Fruit fly (Drosophila melanogaster) whole organism, embryonic: ENCODE data around the gene CG6724.

Experiments
- CG11560 ChIP-seq: fragments of 200-800 bp; sonication (Bioruptor generic); IDR thresholded peaks from 3 replicates; pipeline ENCODE4 v1.3.6; 2022; ENCODE audit warnings: missing biosample characterization, missing genetic modification characterization
- CG12942 ChIP-seq: fragments of 200-800 bp; sonication (Bioruptor generic); optimal IDR thresholded peaks from 3 replicates; lab custom pipeline; 2016; ENCODE audit warnings: missing biosample characterization, missing genetic modification characterization
- CG13296 ChIP-seq: fragments of 200-800 bp; sonication (Bioruptor generic); optimal IDR thresholded peaks from 3 replicates; lab custom pipeline; 2018; ENCODE audit warnings: missing biosample characterization, mild to moderate bottlenecking, missing genetic modification characterization
- CG14965 ChIP-seq: fragments of 200-800 bp; sonication (Bioruptor generic); optimal IDR thresholded peaks from 2 replicates; lab custom pipeline; 2016; ENCODE audit warnings: missing biosample characterization, missing genetic modification characterization, borderline replicate concordance
- CG17385 ChIP-seq: fragments of 200-800 bp; sonication (Bioruptor generic); optimal IDR thresholded peaks from 3 replicates; lab custom pipeline; 2018; ENCODE audit warnings: missing biosample characterization, mild to moderate bottlenecking, missing genetic modification characterization
- CG17612 ChIP-seq: fragments of 200-800 bp; sonication (Bioruptor generic); IDR thresholded peaks from 2 replicates; pipeline ENCODE4 v1.3.6; 2022; ENCODE audit warnings: missing biosample characterization, missing genetic modification characterization
- CG18619 ChIP-seq: fragments of 200-800 bp; sonication (Bioruptor generic); optimal IDR thresholded peaks from 3 replicates; lab custom pipeline; 2017; ENCODE audit warnings: missing biosample characterization, mild to moderate bottlenecking, missing genetic modification characterization
- CG31224 ChIP-seq: fragments of 200-800 bp; sonication (Bioruptor generic); IDR thresholded peaks from 2 replicates; pipeline ENCODE4 v1.3.6; 2022; ENCODE audit warnings: missing biosample characterization, missing genetic modification characterization
- CG3995 ChIP-seq: fragments of 200-800 bp; sonication (Bioruptor generic); optimal IDR thresholded peaks from 3 replicates; lab custom pipeline; 2016; ENCODE audit warnings: missing biosample characterization, missing genetic modification characterization
- CG4730 ChIP-seq: fragments of 200-800 bp; sonication (Bioruptor generic); IDR thresholded peaks from 2 replicates; pipeline ENCODE4 v1.3.6; 2022; ENCODE audit warnings: missing biosample characterization, missing genetic modification characterization
- CG6791 ChIP-seq: fragments of 200-800 bp; sonication (Bioruptor generic); IDR thresholded peaks from 3 replicates; pipeline ENCODE4 v1.3.6; 2022; ENCODE audit warnings: missing biosample characterization, missing genetic modification characterization; ENCODE audit not compliant: partially characterized antibody
- CG7372 ChIP-seq: fragments of 200-800 bp; sonication (Bioruptor generic); IDR thresholded peaks from 2 replicates; pipeline ENCODE4 v1.3.6; 2022; ENCODE audit warnings: missing biosample characterization, missing genetic modification characterization
- CG7963 ChIP-seq: fragments of 200-800 bp; sonication (Bioruptor generic); IDR thresholded peaks from 3 replicates; pipeline ENCODE4 v1.3.6; 2022; ENCODE audit warnings: missing biosample characterization, missing genetic modification characterization; ENCODE audit not compliant: partially characterized antibody
- CG7987 ChIP-seq: fragments of 200-800 bp; sonication (Bioruptor generic); optimal IDR thresholded peaks from 2 replicates; lab custom pipeline; 2018; ENCODE audit warnings: missing biosample characterization, mild to moderate bottlenecking, missing genetic modification characterization, moderate library complexity
- CG8281 ChIP-seq: fragments of 200-800 bp; sonication (Bioruptor generic); optimal IDR thresholded peaks from 2 replicates; lab custom pipeline; 2018; ENCODE audit warnings: missing biosample characterization, mild to moderate bottlenecking, missing genetic modification characterization, moderate library complexity
- CG8290 ChIP-seq, 3 experiments: fragments of 200-800 bp; sonication (Bioruptor generic); optimal IDR thresholded peaks; 2 replicates each; lab custom pipeline; 2016 to 2019; ENCODE audit warnings: missing biosample characterization in 3 of 3, missing genetic modification characterization in 3 of 3, mild to moderate bottlenecking in 2 of 3, moderate library complexity in 1 of 3
- Dref ChIP-seq: fragments of 200-800 bp; sonication (Bioruptor generic); IDR thresholded peaks from 2 replicates; pipeline ENCODE4 v1.3.6; 2022; ENCODE audit warnings: missing biosample characterization, missing genetic modification characterization
- HLHmδ ChIP-seq: fragments of 200-800 bp; sonication (Bioruptor generic); optimal IDR thresholded peaks from 2 replicates; lab custom pipeline; 2018; ENCODE audit warnings: missing biosample characterization, mild to moderate bottlenecking, missing genetic modification characterization, moderate library complexity
- Hand ChIP-seq: fragments of 200-800 bp; sonication (Bioruptor generic); optimal IDR thresholded peaks from 2 replicates; lab custom pipeline; 2017; ENCODE audit warnings: mild to moderate bottlenecking, missing biosample characterization, missing genetic modification reagents, missing genetic modification characterization
- Hmx ChIP-seq: fragments of 200-800 bp; sonication (Bioruptor generic); optimal IDR thresholded peaks from 2 replicates; lab custom pipeline; 2016; ENCODE audit warnings: missing biosample characterization, missing genetic modification characterization
- Hr39 ChIP-seq: fragments of >200 bp; optimal IDR thresholded peaks from 2 replicates; lab custom pipeline; 2017
- Hsf ChIP-seq: fragments of 200-800 bp; sonication (Bioruptor generic); optimal IDR thresholded peaks from 3 replicates; lab custom pipeline; 2016; ENCODE audit warnings: missing biosample characterization, missing genetic modification characterization
- Mes4 ChIP-seq: fragments of 200-800 bp; sonication (Bioruptor generic); optimal IDR thresholded peaks from 2 replicates; lab custom pipeline; 2016; ENCODE audit warnings: missing biosample characterization, missing genetic modification characterization
- Neu2 ChIP-seq: fragments of 200-800 bp; sonication (Bioruptor generic); optimal IDR thresholded peaks from 3 replicates; lab custom pipeline; 2016; ENCODE audit warnings: missing biosample characterization, missing genetic modification characterization, borderline replicate concordance
- Poxn ChIP-seq: fragments of 200-800 bp; sonication (Bioruptor generic); IDR thresholded peaks from 2 replicates; pipeline ENCODE4 v1.3.6; 2022; ENCODE audit warnings: missing biosample characterization, missing genetic modification characterization
- Sin3A ChIP-seq: fragments of >200 bp; optimal IDR thresholded peaks from 2 replicates; lab custom pipeline; 2018
- Six4 ChIP-seq: fragments of 200-800 bp; sonication (Bioruptor generic); optimal IDR thresholded peaks from 2 replicates; lab custom pipeline; 2016; ENCODE audit warnings: missing biosample characterization, missing genetic modification characterization
- Sox100B ChIP-seq: fragments of 200-800 bp; sonication (Bioruptor generic); optimal IDR thresholded peaks from 3 replicates; lab custom pipeline; 2018; ENCODE audit warnings: missing biosample characterization, mild to moderate bottlenecking, missing genetic modification characterization
- Sox102F ChIP-seq: fragments of 200-800 bp; sonication (Bioruptor generic); optimal IDR thresholded peaks from 2 replicates; lab custom pipeline; 2018; ENCODE audit warnings: missing biosample characterization, mild to moderate bottlenecking, missing genetic modification characterization, moderate library complexity
- al ChIP-seq: fragments of 200-800 bp; sonication (Bioruptor generic); IDR thresholded peaks from 2 replicates; pipeline ENCODE4 v1.3.6; 2022; ENCODE audit warnings: missing biosample characterization, missing genetic modification characterization
- bowl ChIP-seq: fragments of 200-800 bp; sonication (Bioruptor generic); IDR thresholded peaks from 2 replicates; pipeline ENCODE4 v1.3.6; 2022; ENCODE audit warnings: missing biosample characterization, missing genetic modification characterization
- cwo ChIP-seq: fragments of 200-800 bp; sonication (Bioruptor generic); optimal IDR thresholded peaks from 3 replicates; lab custom pipeline; 2017; ENCODE audit warnings: missing biosample characterization, missing genetic modification characterization, mild to moderate bottlenecking, moderate library complexity, missing genetic modification reagents
- da ChIP-seq: fragments of 200-800 bp; sonication (Bioruptor generic); optimal IDR thresholded peaks from 2 replicates; lab custom pipeline; 2016; ENCODE audit warnings: missing biosample characterization, missing genetic modification characterization
- disco-r ChIP-seq: fragments of 200-800 bp; sonication (Bioruptor generic); optimal IDR thresholded peaks from 2 replicates; lab custom pipeline; 2016; ENCODE audit warnings: missing biosample characterization, missing genetic modification characterization
- dysf ChIP-seq: fragments of 200-800 bp; sonication (Bioruptor generic); IDR thresholded peaks from 3 replicates; pipeline ENCODE4 v1.3.6; 2022; ENCODE audit warnings: missing biosample characterization, missing genetic modification characterization
- en ChIP-seq: fragments of 200-800 bp; sonication (Bioruptor generic); optimal IDR thresholded peaks from 2 replicates; lab custom pipeline; 2016; ENCODE audit warnings: missing biosample characterization, missing genetic modification characterization
- esg ChIP-seq: fragments of 200-800 bp; sonication (Bioruptor generic); conservative IDR thresholded peaks from 2 replicates; pipeline ENCODE4 v1.3.6; 2022; ENCODE audit warnings: missing biosample characterization, missing genetic modification characterization
- fd3F ChIP-seq: fragments of 200-800 bp; sonication (Bioruptor generic); optimal IDR thresholded peaks from 2 replicates; lab custom pipeline; 2018; ENCODE audit warnings: missing biosample characterization, mild to moderate bottlenecking, missing genetic modification characterization, moderate library complexity
- fd64A ChIP-seq: fragments of 200-800 bp; sonication (Bioruptor generic); optimal IDR thresholded peaks from 3 replicates; lab custom pipeline; 2018; ENCODE audit warnings: missing biosample characterization, mild to moderate bottlenecking, missing genetic modification characterization
- ham ChIP-seq: fragments of 200-800 bp; sonication (Bioruptor generic); IDR thresholded peaks from 2 replicates; pipeline ENCODE4 v1.3.6; 2022; ENCODE audit warnings: missing biosample characterization, missing genetic modification characterization
- jumu ChIP-seq: fragments of 200-800 bp; sonication (Bioruptor generic); optimal IDR thresholded peaks from 3 replicates; lab custom pipeline; 2016; ENCODE audit warnings: missing biosample characterization, missing genetic modification characterization
- nerfin-2 ChIP-seq: fragments of 200-800 bp; sonication (Bioruptor generic); IDR thresholded peaks from 2 replicates; pipeline ENCODE4 v1.3.6; 2022; ENCODE audit warnings: missing biosample characterization, missing genetic modification characterization; ENCODE audit not compliant: partially characterized antibody
- nom ChIP-seq: fragments of 200-800 bp; sonication (Bioruptor generic); optimal IDR thresholded peaks from 2 replicates; lab custom pipeline; 2017; ENCODE audit warnings: missing biosample characterization, missing genetic modification characterization, mild to moderate bottlenecking, moderate library complexity, missing genetic modification reagents
- pita ChIP-seq: fragments of 200-800 bp; sonication (Bioruptor generic); optimal IDR thresholded peaks from 2 replicates; lab custom pipeline; 2017; ENCODE audit warnings: missing biosample characterization, mild to moderate bottlenecking, missing genetic modification characterization
- pnt ChIP-seq: fragments of 200-800 bp; sonication (Bioruptor generic); optimal IDR thresholded peaks from 3 replicates; lab custom pipeline; 2016; ENCODE audit warnings: missing biosample characterization, missing genetic modification characterization
- sd ChIP-seq: fragments of 200-800 bp; sonication (Bioruptor generic); optimal IDR thresholded peaks from 3 replicates; lab custom pipeline; 2018; ENCODE audit warnings: missing biosample characterization, mild to moderate bottlenecking, missing genetic modification characterization, moderate library complexity
- slbo ChIP-seq: fragments of 200-800 bp; sonication (Bioruptor generic); IDR thresholded peaks from 2 replicates; pipeline ENCODE4 v1.3.6; 2022; ENCODE audit warnings: missing biosample characterization, missing genetic modification characterization
- sqz ChIP-seq: fragments of 200-800 bp; sonication (Bioruptor generic); optimal IDR thresholded peaks from 3 replicates; lab custom pipeline; 2018; ENCODE audit warnings: missing biosample characterization, mild to moderate bottlenecking, missing genetic modification characterization
- sug ChIP-seq: fragments of 200-800 bp; optimal IDR thresholded peaks from 2 replicates; lab custom pipeline; 2019; ENCODE audit warnings: missing biosample characterization, mild to moderate bottlenecking, missing genetic modification characterization, moderate library complexity
- tx ChIP-seq: fragments of 200-800 bp; sonication (Bioruptor generic); optimal IDR thresholded peaks from 2 replicates; lab custom pipeline; 2016; ENCODE audit warnings: missing biosample characterization, missing genetic modification characterization

Gene CG6724

dm6 chr2L:10736993-10737756 is 32.6 kb downstream of the CG6724 start, which contains the start of the genes Vha16-5 and CG12299 (continued):
- TF ChIP-seq fd64A = no peak
- TF ChIP-seq en (GFP tag; lab: Kevin White, UChicago) = peak; percentile 65
- TF ChIP-seq esg (GFP tag; lab: Robert Waterston, UW) = peak; percentile 83
- no peak for TF ChIP-seq Hmx (GFP tag; lab: Kevin White, UChicago)
- no peak for TF ChIP-seq sug
- no peak for TF ChIP-seq pita (GFP tag; lab: Kevin White, UChicago)
- no peak for TF ChIP-seq Sox100B (GFP tag; lab: Kevin White, UChicago)
- TF ChIP-seq CG31224 (GFP tag; lab: Robert Waterston, UW) = peak; percentile 64
- TF ChIP-seq nom (GFP tag; lab: Kevin White, UChicago) = no peak
- TF ChIP-seq tx (GFP tag; lab: Kevin White, UChicago) = peak; percentile 84
- peak; percentile 96 for TF ChIP-seq slbo (GFP tag; lab: Robert Waterston, UW)
- TF ChIP-seq Sin3A (lab: Kevin White, UChicago) = no peak
- TF ChIP-seq CG17385 (GFP tag; lab: Kevin White, UChicago) = peak; percentile 38
- peak; percentile 63 for TF ChIP-seq CG18619
- no peak for TF ChIP-seq Hand
- peak; percentile 86 for TF ChIP-seq CG7963 (GFP tag; lab: Robert Waterston, UW)
- peak; percentile 92 for TF ChIP-seq Hsf (GFP tag; lab: Kevin White, UChicago)
- no peak for TF ChIP-seq Hr39 (lab: Kevin White, UChicago)
- peak; percentile 91 for TF ChIP-seq dysf (GFP tag; lab: Robert Waterston, UW)
- peak; percentile 74 for TF ChIP-seq CG7372
- peak; percentile 9 for TF ChIP-seq CG14965 (GFP tag; lab: Kevin White, UChicago)
- peak; percentile 49 for TF ChIP-seq CG13296
- no peak for TF ChIP-seq CG8290 (GFP tag; optimal IDR thresholded peaks at IDR 0.05; lab: Kevin White, UChicago)
- no peak for TF ChIP-seq CG8290 (tag; optimal IDR thresholded peaks at IDR 0.05; lab: Kevin White, UChicago)
- TF ChIP-seq Six4 (GFP tag; lab: Kevin White, UChicago) = peak; percentile 77
- no peak for TF ChIP-seq ham (GFP tag; lab: Robert Waterston, UW)
- TF ChIP-seq CG8281 (tag; lab: Kevin White, UChicago) = no peak
- peak; percentile 61 for TF ChIP-seq da (GFP tag; lab: Kevin White, UChicago)
- no peak for TF ChIP-seq cwo (GFP tag; lab: Kevin White, UChicago)
- peak; percentile 86 for TF ChIP-seq CG4730
- TF ChIP-seq Neu2 (GFP tag; lab: Kevin White, UChicago) = no peak
- peak; percentile 90 for TF ChIP-seq CG6791
- TF ChIP-seq jumu = peak; percentile 70
- peak; percentile 82 for TF ChIP-seq disco-r (GFP tag; lab: Kevin White, UChicago)
- peak; percentile 67 for TF ChIP-seq Mes4
- peak; percentile 79 for TF ChIP-seq pnt (GFP tag; lab: Kevin White, UChicago)
- no peak for TF ChIP-seq sqz (GFP tag; lab: Kevin White, UChicago)
- TF ChIP-seq HLHmδ = no peak
- peak; percentile 82 for TF ChIP-seq bowl
- peak; percentile 74 for TF ChIP-seq Dref
- peak; percentile 85 for TF ChIP-seq nerfin-2
- peak; percentile 68; the same call in 1 of the 2 replicates for TF ChIP-seq CG17612 (GFP tag; lab: Robert Waterston, UW)
- peak; percentile 40; the same call in 1 of the 3 replicates for TF ChIP-seq CG11560 (tag; lab: Robert Waterston, UW)
- no peak for TF ChIP-seq sd (tag; lab: Kevin White, UChicago)
- TF ChIP-seq Sox102F (GFP tag; lab: Kevin White, UChicago) = peak; percentile 91
- peak; percentile 32 for TF ChIP-seq fd3F (GFP tag; lab: Kevin White, UChicago)
- TF ChIP-seq CG12942 (GFP tag; lab: Kevin White, UChicago) = peak; percentile 86
- TF ChIP-seq CG3995 (GFP tag; lab: Kevin White, UChicago) = peak; percentile 35
- peak; percentile 72 for TF ChIP-seq al (GFP tag; lab: Robert Waterston, UW)
- TF ChIP-seq CG7987 (GFP tag; lab: Kevin White, UChicago) = peak; percentile 78
- peak; percentile 21; the same call in 1 of the 2 replicates for TF ChIP-seq Poxn (GFP tag; lab: Robert Waterston, UW)
